Fruit fly (Drosophila melanogaster) whole organism: ENCODE results near the gene CheB38a.
A peak's percentile ranks its signal among the peaks of the same experiment; 100 is the strongest.

Experiments used
- CG8478 ChIP-seq: fragments of >200 bp; optimal IDR thresholded peaks from 2 replicates; lab custom pipeline; 2018; ENCODE audit warnings: inconsistent platforms
- Dll ChIP-seq: fragments of >200 bp; optimal IDR thresholded peaks from 2 replicates; lab custom pipeline; 2017
- EcR ChIP-seq, 2 experiments: fragments of >200 bp; optimal IDR thresholded peaks; 2 replicates each; lab custom pipeline; 2017; ENCODE audit warnings: missing biosample characterization in 2 of 2, missing genetic modification characterization in 2 of 2, missing genetic modification reagents in 2 of 2
- pan ChIP-seq: fragments of >200 bp; optimal IDR thresholded peaks from 2 replicates; lab custom pipeline; 2017
- psq ChIP-seq: fragments of >200 bp; optimal IDR thresholded peaks from 2 replicates; lab custom pipeline; 2017
- usp ChIP-seq: fragments of >200 bp; optimal IDR thresholded peaks from 2 replicates; lab custom pipeline; 2017; ENCODE audit warnings: missing biosample characterization, missing genetic modification characterization, mixed read lengths

Gene CheB38a

dm6 chr2L:20805624-20806339 lies 12.6 kb downstream of the CheB38a start:
- TF ChIP-seq usp (GFP tag; lab: Kevin White, UChicago), result no peak
- TF ChIP-seq pan, result peak; percentile 79
- no peak for TF ChIP-seq EcR (GFP tag; optimal IDR thresholded peaks at IDR 0.05; lab: Kevin White, UChicago)
- no peak for TF ChIP-seq psq
- TF ChIP-seq Dll (lab: Kevin White, UChicago), result no peak

- TF ChIP-seq pan (no peak), CG8478 (lab: Kevin White, UChicago) (no peak), EcR (GFP tag; optimal IDR thresholded peaks at IDR 0.05; lab: Kevin White, UChicago) (no peak), psq (no peak), Dll (lab: Kevin White, UChicago) (no peak), usp (GFP tag; lab: Kevin White, UChicago) (no peak)
These were observed 14.6 kb downstream of the CheB38a start for dm6 chr2L:20803733-20804164.

dm6 chr2L:20802839-20803238 lies 15.5 kb downstream of the CheB38a start:
- TF ChIP-seq Dll (lab: Kevin White, UChicago) (no peak), pan (no peak)

- no peak for TF ChIP-seq CG8478 (lab: Kevin White, UChicago)
- no peak for TF ChIP-seq usp (GFP tag; lab: Kevin White, UChicago)
- no peak for TF ChIP-seq psq
- no peak for TF ChIP-seq pan
- TF ChIP-seq Dll (lab: Kevin White, UChicago), result no peak
- no peak for TF ChIP-seq EcR (GFP tag; optimal IDR thresholded peaks at IDR 0.05; lab: Kevin White, UChicago)
These were observed 16.1 kb downstream of the CheB38a start for dm6 chr2L:20802204-20802603.

- no peak for TF ChIP-seq usp (GFP tag; lab: Kevin White, UChicago)
- no peak for TF ChIP-seq Dll (lab: Kevin White, UChicago)
- no peak for TF ChIP-seq pan
- no peak for TF ChIP-seq psq
- TF ChIP-seq CG8478 (lab: Kevin White, UChicago), result no peak
- no peak for TF ChIP-seq EcR (GFP tag; optimal IDR thresholded peaks at IDR 0.05; lab: Kevin White, UChicago)
These were observed 16.5 kb downstream of the CheB38a start for dm6 chr2L:20801801-20802200.

- TF ChIP-seq CG8478 (lab: Kevin White, UChicago) (no peak), EcR (GFP tag; optimal IDR thresholded peaks at IDR 0.05; lab: Kevin White, UChicago) (no peak), pan (no peak), psq (no peak), usp (GFP tag; lab: Kevin White, UChicago) (no peak)
These were observed 18.1 kb downstream of the CheB38a start for dm6 chr2L:20799991-20800897.

dm6 chr2L:20798351-20798777 lies 20.0 kb downstream of the CheB38a start:
- TF ChIP-seq usp (GFP tag; lab: Kevin White, UChicago) (no peak), psq (no peak), pan (no peak), CG8478 (lab: Kevin White, UChicago) (no peak), EcR (GFP tag; optimal IDR thresholded peaks at IDR 0.05; lab: Kevin White, UChicago) (no peak), Dll (lab: Kevin White, UChicago) (no peak)

dm6 chr2L:20797515-20797847 lies 20.9 kb downstream of the CheB38a start, which contains the start of gene CG9328:
Gene CG9328 (plus strand): TSS chr2L:20797715.
- TF ChIP-seq Dll (lab: Kevin White, UChicago) (no peak), pan (no peak), psq (no peak), EcR (GFP tag; optimal IDR thresholded peaks at IDR 0.05; lab: Kevin White, UChicago) (no peak), CG8478 (lab: Kevin White, UChicago) (no peak), usp (GFP tag; lab: Kevin White, UChicago) (no peak)

- TF ChIP-seq pan, result no peak
These were observed 21.4 kb downstream of the CheB38a start, which contains the start of gene vari for dm6 chr2L:20796758-20797514. Gene vari (minus strand): TSS chr2L:20797042.

dm6 chr2L:20795774-20796173 lies 22.6 kb downstream of the CheB38a start:
- TF ChIP-seq pan (no peak), Dll (lab: Kevin White, UChicago) (no peak), EcR (GFP tag; optimal IDR thresholded peaks at IDR 0.05; lab: Kevin White, UChicago) (no peak), CG8478 (lab: Kevin White, UChicago) (no peak), usp (GFP tag; lab: Kevin White, UChicago) (no peak), psq (no peak)

dm6 chr2L:20794656-20795055 lies 23.7 kb downstream of the CheB38a start:
- TF ChIP-seq pan (no peak), usp (GFP tag; lab: Kevin White, UChicago) (no peak)

dm6 chr2L:20793881-20794280 lies 24.5 kb downstream of the CheB38a start:
- TF ChIP-seq EcR (GFP tag; optimal IDR thresholded peaks at IDR 0.05; lab: Kevin White, UChicago), result no peak
- TF ChIP-seq psq, result no peak
- no peak for TF ChIP-seq Dll (lab: Kevin White, UChicago)
- TF ChIP-seq CG8478 (lab: Kevin White, UChicago), result no peak
- no peak for TF ChIP-seq usp (GFP tag; lab: Kevin White, UChicago)
- TF ChIP-seq pan, result no peak
